Fruit fly (Drosophila melanogaster) whole organism, embryonic: ENCODE results near the gene spz5.
A peak's percentile ranks its signal among the peaks of the same experiment; 100 is the strongest.

ENCODE experiments used
- Ada2b ChIP-seq: fragments of 200-800 bp; sonication (Bioruptor generic); IDR thresholded peaks from 2 replicates; pipeline ENCODE4 v1.3.6; 2022; ENCODE audit warnings: missing biosample characterization, missing genetic modification characterization
- B-H2 ChIP-seq: fragments of 200-800 bp; sonication (Bioruptor generic); optimal IDR thresholded peaks from 2 replicates; lab custom pipeline; 2018; ENCODE audit warnings: missing biosample characterization, mild to moderate bottlenecking, missing genetic modification characterization
- CG10267 ChIP-seq: fragments of 200-800 bp; sonication (Bioruptor generic); optimal IDR thresholded peaks from 2 replicates; lab custom pipeline; 2018; ENCODE audit warnings: missing biosample characterization, mild to moderate bottlenecking, missing genetic modification characterization, moderate library complexity
- CG10654 ChIP-seq: fragments of 200-800 bp; sonication (Bioruptor generic); optimal IDR thresholded peaks from 2 replicates; lab custom pipeline; 2016; ENCODE audit warnings: missing biosample characterization, missing genetic modification characterization
- CG10979 ChIP-seq: fragments of 200-800 bp; sonication (Bioruptor generic); optimal IDR thresholded peaks from 2 replicates; lab custom pipeline; 2018; ENCODE audit warnings: missing biosample characterization, mild to moderate bottlenecking, missing genetic modification characterization, moderate library complexity
- CG11093 ChIP-seq: fragments of 200-800 bp; sonication (Bioruptor generic); IDR thresholded peaks from 3 replicates; pipeline ENCODE4 v1.3.6; 2022; ENCODE audit warnings: missing biosample characterization, missing genetic modification characterization
- CG11695 ChIP-seq: fragments of 200-800 bp; sonication (Bioruptor generic); IDR thresholded peaks from 3 replicates; pipeline ENCODE4 v1.3.6; 2022; ENCODE audit warnings: missing biosample characterization, missing genetic modification characterization
- CG14014 ChIP-seq: fragments of 200-800 bp; sonication (Bioruptor generic); IDR thresholded peaks from 2 replicates; pipeline ENCODE4 v1.3.6; 2022; ENCODE audit warnings: missing biosample characterization, missing genetic modification characterization
- CG1603 ChIP-seq: fragments of 200-800 bp; sonication (Bioruptor generic); optimal IDR thresholded peaks from 2 replicates; lab custom pipeline; 2019; ENCODE audit warnings: missing biosample characterization, mild to moderate bottlenecking, missing genetic modification characterization, moderate library complexity
- CG17568 ChIP-seq: fragments of 200-800 bp; sonication (Bioruptor generic); optimal IDR thresholded peaks from 2 replicates; lab custom pipeline; 2018; ENCODE audit warnings: missing biosample characterization, mild to moderate bottlenecking, missing genetic modification characterization, moderate library complexity
- CG17829 ChIP-seq: fragments of 200-800 bp; optimal IDR thresholded peaks from 2 replicates; lab custom pipeline; 2019; ENCODE audit warnings: missing biosample characterization, mild to moderate bottlenecking, missing genetic modification characterization, moderate library complexity
- CG18262 ChIP-seq: fragments of 200-800 bp; optimal IDR thresholded peaks from 3 replicates; lab custom pipeline; 2019; ENCODE audit warnings: missing biosample characterization, mild to moderate bottlenecking, missing genetic modification characterization, moderate library complexity
- CG31441 ChIP-seq: fragments of 200-800 bp; sonication (Bioruptor generic); IDR thresholded peaks from 2 replicates; pipeline ENCODE4 v1.3.6; 2022; ENCODE audit warnings: missing biosample characterization, missing genetic modification characterization
- CG32772 ChIP-seq: fragments of 200-800 bp; sonication (Bioruptor generic); IDR thresholded peaks from 2 replicates; pipeline ENCODE4 v1.3.6; 2022; ENCODE audit warnings: missing biosample characterization, missing genetic modification characterization
- CG34422 ChIP-seq: fragments of 200-800 bp; sonication (Bioruptor generic); IDR thresholded peaks from 3 replicates; pipeline ENCODE4 v1.3.6; 2022; ENCODE audit warnings: missing biosample characterization, missing genetic modification characterization
- CG4820 ChIP-seq: fragments of 200-800 bp; sonication (Bioruptor generic); optimal IDR thresholded peaks from 3 replicates; lab custom pipeline; 2016; ENCODE audit warnings: missing biosample characterization, missing genetic modification characterization
- CG5245 ChIP-seq: fragments of 200-800 bp; sonication (Bioruptor generic); optimal IDR thresholded peaks from 3 replicates; lab custom pipeline; 2016; ENCODE audit warnings: missing biosample characterization, missing genetic modification characterization
- CG7357 ChIP-seq: fragments of 200-800 bp; sonication (Bioruptor generic); IDR thresholded peaks from 3 replicates; pipeline ENCODE4 v1.3.6; 2022; ENCODE audit warnings: missing biosample characterization, missing genetic modification characterization
- CG9727 ChIP-seq: fragments of 200-800 bp; sonication (Bioruptor generic); optimal IDR thresholded peaks from 3 replicates; lab custom pipeline; 2017; ENCODE audit warnings: missing biosample characterization, mild to moderate bottlenecking, missing genetic modification characterization
- CTCF ChIP-seq: fragments of 200-800 bp; sonication (Bioruptor generic); optimal IDR thresholded peaks from 2 replicates; lab custom pipeline; 2017; ENCODE audit warnings: missing biosample characterization, mild to moderate bottlenecking, missing genetic modification characterization, moderate library complexity
- D ChIP-seq, 2 experiments: fragments of 200-800 bp in 1 of 2; fragments of >200 bp in 1 of 2; sonication (Bioruptor generic) in 1 of 2; optimal IDR thresholded peaks; 2 replicates in 1 of 2; 3 replicates in 1 of 2; lab custom pipeline; 2017; ENCODE audit warnings: mild to moderate bottlenecking in 1 of 2, missing biosample characterization in 1 of 2, missing genetic modification characterization in 1 of 2, missing genetic modification reagents in 1 of 2
- Drgx ChIP-seq: fragments of 200-800 bp; sonication (Bioruptor generic); IDR thresholded peaks from 2 replicates; pipeline ENCODE4 v1.3.6; 2022; ENCODE audit warnings: missing biosample characterization, missing genetic modification characterization
- E2f1 ChIP-seq: fragments of 200-800 bp; sonication (Bioruptor generic); IDR thresholded peaks from 2 replicates; pipeline ENCODE4 v1.3.6; 2022; ENCODE audit warnings: missing biosample characterization, missing genetic modification characterization
- Ets97D ChIP-seq: fragments of 200-800 bp; sonication (Bioruptor generic); optimal IDR thresholded peaks from 3 replicates; lab custom pipeline; 2016; ENCODE audit warnings: missing biosample characterization, missing genetic modification characterization
- Gug ChIP-seq: fragments of 200-800 bp; sonication (Bioruptor generic); IDR thresholded peaks from 4 replicates; pipeline ENCODE4 v1.3.6; 2022; ENCODE audit warnings: missing biosample characterization, missing genetic modification characterization
- Ptx1 ChIP-seq: fragments of 200-800 bp; sonication (Bioruptor generic); IDR thresholded peaks from 2 replicates; pipeline ENCODE4 v1.3.6; 2022; ENCODE audit warnings: missing biosample characterization, missing genetic modification characterization
- Xrp1 ChIP-seq: fragments of 200-800 bp; sonication (Bioruptor generic); IDR thresholded peaks from 2 replicates; pipeline ENCODE4 v1.3.6; 2022; ENCODE audit warnings: missing biosample characterization, missing genetic modification characterization
- amos ChIP-seq: fragments of 200-800 bp; sonication (Bioruptor generic); IDR thresholded peaks from 2 replicates; pipeline ENCODE4 v1.3.6; 2022; ENCODE audit warnings: missing biosample characterization, missing genetic modification characterization; ENCODE audit not compliant: partially characterized antibody
- ase ChIP-seq: fragments of 200-800 bp; sonication (Bioruptor generic); IDR thresholded peaks from 3 replicates; pipeline ENCODE4 v1.3.6; 2022; ENCODE audit warnings: missing biosample characterization, missing genetic modification characterization
- croc ChIP-seq: fragments of 200-800 bp; sonication (Bioruptor generic); conservative IDR thresholded peaks from 3 replicates; pipeline ENCODE4 v1.3.6; 2022; ENCODE audit warnings: missing biosample characterization, missing genetic modification characterization
- dmrt99B ChIP-seq: fragments of 200-800 bp; sonication (Bioruptor generic); optimal IDR thresholded peaks from 2 replicates; lab custom pipeline; 2018; ENCODE audit warnings: missing biosample characterization, mild to moderate bottlenecking, missing genetic modification characterization, moderate library complexity
- fd96Cb ChIP-seq: fragments of 200-800 bp; sonication (Bioruptor generic); optimal IDR thresholded peaks from 2 replicates; lab custom pipeline; 2018; ENCODE audit warnings: missing biosample characterization, mild to moderate bottlenecking, missing genetic modification characterization, moderate library complexity
- gem ChIP-seq: fragments of 200-800 bp; sonication (Bioruptor generic); optimal IDR thresholded peaks from 2 replicates; lab custom pipeline; 2019; ENCODE audit warnings: missing biosample characterization, mild to moderate bottlenecking, missing genetic modification characterization, moderate library complexity
- h ChIP-seq: fragments of >200 bp; optimal IDR thresholded peaks from 2 replicates; lab custom pipeline; 2017
- jing ChIP-seq: fragments of 200-800 bp; sonication (Bioruptor generic); optimal IDR thresholded peaks from 2 replicates; lab custom pipeline; 2018; ENCODE audit warnings: missing biosample characterization, mild to moderate bottlenecking, missing genetic modification characterization
- lab ChIP-seq: fragments of 200-800 bp; sonication (Bioruptor generic); optimal IDR thresholded peaks from 3 replicates; lab custom pipeline; 2017; ENCODE audit warnings: missing biosample characterization, missing genetic modification characterization, mild to moderate bottlenecking, moderate library complexity, missing genetic modification reagents
- lmd ChIP-seq: fragments of 200-800 bp; sonication (Bioruptor generic); IDR thresholded peaks from 2 replicates; pipeline ENCODE4 v1.3.6; 2022; ENCODE audit warnings: missing biosample characterization, missing genetic modification characterization
- lov ChIP-seq, 2 experiments: fragments of 200-800 bp in 1 of 2; fragments of >200 bp in 1 of 2; sonication (Bioruptor generic) in 1 of 2; IDR thresholded peaks in 1 of 2; optimal IDR thresholded peaks in 1 of 2; 2 replicates in 1 of 2; 3 replicates in 1 of 2; pipeline versions ENCODE4 v1.3.6 to Lab custom; 2017 to 2022; ENCODE audit warnings: missing biosample characterization in 1 of 2, missing genetic modification characterization in 1 of 2
- onecut ChIP-seq: fragments of 200-800 bp; sonication (Bioruptor generic); IDR thresholded peaks from 2 replicates; pipeline ENCODE4 v1.3.6; 2022; ENCODE audit warnings: missing biosample characterization, missing genetic modification characterization
- pan ChIP-seq, 4 experiments: fragments of >200 bp in 3 of 4; fragments of 200-800 bp in 1 of 4; sonication (Bioruptor generic) in 1 of 4; optimal IDR thresholded peaks in 3 of 4; IDR thresholded peaks in 1 of 4; 2 replicates each; pipeline versions ENCODE4 v1.3.6 to Lab custom; 2017 to 2022; ENCODE audit warnings: missing biosample characterization in 2 of 4, missing genetic modification characterization in 2 of 4, mixed read lengths in 1 of 4
- peb ChIP-seq: fragments of 200-800 bp; sonication (Bioruptor generic); IDR thresholded peaks from 2 replicates; pipeline ENCODE4 v1.3.6; 2022; ENCODE audit warnings: missing biosample characterization, missing genetic modification characterization
- pita ChIP-seq: fragments of 200-800 bp; sonication (Bioruptor generic); optimal IDR thresholded peaks from 2 replicates; lab custom pipeline; 2017; ENCODE audit warnings: missing biosample characterization, mild to moderate bottlenecking, missing genetic modification characterization
- pnt ChIP-seq: fragments of 200-800 bp; sonication (Bioruptor generic); optimal IDR thresholded peaks from 3 replicates; lab custom pipeline; 2016; ENCODE audit warnings: missing biosample characterization, missing genetic modification characterization
- prd ChIP-seq, 3 experiments: fragments of >200 bp in 2 of 3; fragments of 200-800 bp in 1 of 3; sonication (Bioruptor generic) in 1 of 3; optimal IDR thresholded peaks in 2 of 3; IDR thresholded peaks in 1 of 3; 2 replicates in 2 of 3; 3 replicates in 1 of 3; pipeline versions ENCODE4 v1.3.6 to Lab custom; 2017 to 2022; ENCODE audit warnings: missing biosample characterization in 1 of 3, missing genetic modification characterization in 1 of 3
- pum ChIP-seq: fragments of 200-800 bp; sonication (Bioruptor generic); optimal IDR thresholded peaks from 2 replicates; lab custom pipeline; 2016; ENCODE audit warnings: missing biosample characterization, missing genetic modification characterization
- row ChIP-seq: fragments of 200-800 bp; sonication (Bioruptor generic); IDR thresholded peaks from 3 replicates; pipeline ENCODE4 v1.3.6; 2022; ENCODE audit warnings: missing biosample characterization, missing genetic modification characterization
- stc ChIP-seq: fragments of 200-800 bp; sonication (Bioruptor generic); IDR thresholded peaks from 2 replicates; pipeline ENCODE4 v1.3.6; 2022; ENCODE audit warnings: missing biosample characterization, missing genetic modification characterization
- usp ChIP-seq: fragments of >200 bp; optimal IDR thresholded peaks from 2 replicates; lab custom pipeline; 2017; ENCODE audit warnings: missing biosample characterization, missing genetic modification characterization
- vvl ChIP-seq: fragments of 200-800 bp; sonication (Bioruptor generic); IDR thresholded peaks from 2 replicates; pipeline ENCODE4 v1.3.6; 2022; ENCODE audit warnings: missing biosample characterization, missing genetic modification characterization
- zfh1 ChIP-seq: fragments of 200-800 bp; sonication (Bioruptor generic); IDR thresholded peaks from 3 replicates; pipeline ENCODE4 v1.3.6; 2022; ENCODE audit warnings: missing biosample characterization, missing genetic modification characterization

Gene spz5

dm6 chr3L:2879827-2880131, 12.2 kb downstream of the spz5 start (continued):
- peak; percentile 69 for TF ChIP-seq Xrp1
- TF ChIP-seq zfh1 (GFP tag; lab: Robert Waterston, UW): peak; percentile 67
- no peak for TF ChIP-seq prd (optimal IDR thresholded peaks at IDR 0.05; lab: Kevin White, UChicago)
- TF ChIP-seq prd (GFP tag; IDR thresholded peaks at IDR 0.05; lab: Robert Waterston, UW): peak; percentile 66; the same call in 2 of the 3 replicates
- no peak for TF ChIP-seq CG14014 (GFP tag; lab: Robert Waterston, UW)
- peak; percentile 40 for TF ChIP-seq onecut (GFP tag; lab: Robert Waterston, UW)
- TF ChIP-seq amos (GFP tag; lab: Robert Waterston, UW): no peak
- TF ChIP-seq CG32772 (GFP tag; lab: Robert Waterston, UW): peak; percentile 62
- TF ChIP-seq CG10979 (tag; lab: Kevin White, UChicago): peak; percentile 68
- TF ChIP-seq Ada2b (GFP tag; lab: Robert Waterston, UW): peak; percentile 50; the same call in 1 of the 2 replicates
- TF ChIP-seq Gug (GFP tag; lab: Robert Waterston, UW): peak; percentile 42; the same call in 2 of the 4 replicates
- TF ChIP-seq CG17829: peak; percentile 46
- no peak for TF ChIP-seq D (optimal IDR thresholded peaks at IDR 0.05; lab: Kevin White, UChicago)
- peak; percentile 70 for TF ChIP-seq D (GFP tag; optimal IDR thresholded peaks at IDR 0.05; lab: Kevin White, UChicago)
- 0 out of 3 replicates have a peak, but pooled peaks have one; percentile 15 for TF ChIP-seq CG11093 (GFP tag; lab: Robert Waterston, UW)
- no peak for TF ChIP-seq lov (optimal IDR thresholded peaks at IDR 0.05; lab: Kevin White, UChicago)
- 0 out of 3 replicates have a peak, but pooled peaks have one; percentile 38 for TF ChIP-seq lov (GFP tag; IDR thresholded peaks at IDR 0.05; lab: Robert Waterston, UW)
- peak; percentile 22 for TF ChIP-seq gem (tag; lab: Kevin White, UChicago)
- TF ChIP-seq dmrt99B (tag; lab: Kevin White, UChicago): peak; percentile 31
- peak; percentile 42 for TF ChIP-seq croc (GFP tag; lab: Robert Waterston, UW)
- TF ChIP-seq CG31441 (GFP tag; lab: Robert Waterston, UW): peak; percentile 44; the same call in 1 of the 2 replicates
- no peak for TF ChIP-seq h (lab: Kevin White, UChicago)
- peak; percentile 8 for TF ChIP-seq CG10654 (GFP tag; lab: Kevin White, UChicago)
- TF ChIP-seq ase (GFP tag; lab: Robert Waterston, UW): peak; percentile 37; the same call in 1 of the 3 replicates
- peak; percentile 6 for TF ChIP-seq CTCF (GFP tag; lab: Kevin White, UChicago)
- TF ChIP-seq CG34422: 0 out of 3 replicates have a peak, but pooled peaks have one; percentile 32
- TF ChIP-seq Ets97D (GFP tag; lab: Kevin White, UChicago): no peak
- peak; percentile 0 for TF ChIP-seq CG10267 (tag; lab: Kevin White, UChicago)
- TF ChIP-seq row (GFP tag; lab: Robert Waterston, UW): 0 out of 3 replicates have a peak, but pooled peaks have one; percentile 24
- TF ChIP-seq CG11695 (GFP tag; lab: Robert Waterston, UW): 0 out of 3 replicates have a peak, but pooled peaks have one; percentile 37
- peak; percentile 3 for TF ChIP-seq pnt (GFP tag; lab: Kevin White, UChicago)
- peak; percentile 41; the same call in 1 of the 2 replicates for TF ChIP-seq Ptx1 (GFP tag; lab: Robert Waterston, UW)
- TF ChIP-seq CG9727: peak; percentile 25
- TF ChIP-seq B-H2: no peak
- peak; percentile 72 for TF ChIP-seq lmd
- TF ChIP-seq jing: no peak
- no peak for TF ChIP-seq pita (GFP tag; lab: Kevin White, UChicago)
- TF ChIP-seq peb: peak; percentile 33; the same call in 1 of the 2 replicates
- TF ChIP-seq stc: 0 out of 2 replicates have a peak, but pooled peaks have one; percentile 19
- TF ChIP-seq Drgx: peak; percentile 87
- peak; percentile 56 for TF ChIP-seq fd96Cb (tag; lab: Kevin White, UChicago)
- TF ChIP-seq lab: peak; percentile 28
- TF ChIP-seq usp (GFP tag; lab: Kevin White, UChicago): no peak
- peak; percentile 0 for TF ChIP-seq pum (GFP tag; lab: Kevin White, UChicago)
- TF ChIP-seq CG1603 (tag; lab: Kevin White, UChicago): peak; percentile 36
- TF ChIP-seq vvl (GFP tag; lab: Robert Waterston, UW): peak; percentile 66
- TF ChIP-seq CG7357 (GFP tag; lab: Robert Waterston, UW): peak; percentile 27; the same call in 1 of the 3 replicates
- no peak for TF ChIP-seq pan (optimal IDR thresholded peaks at IDR 0.05; lab: Kevin White, UChicago)
- TF ChIP-seq pan (GFP tag; optimal IDR thresholded peaks at IDR 0.05 in 1 of 2, IDR thresholded peaks at IDR 0.05 in 1 of 2): peak in 1 of 2 experiments; percentile 56
- peak; percentile 69 for TF ChIP-seq CG18262 (tag; lab: Kevin White, UChicago)
- TF ChIP-seq CG4820: peak; percentile 13
- TF ChIP-seq E2f1 (GFP tag; lab: Robert Waterston, UW): peak; percentile 33
- no peak for TF ChIP-seq CG17568 (GFP tag; lab: Kevin White, UChicago)
- TF ChIP-seq CG5245 (GFP tag; lab: Kevin White, UChicago): peak; percentile 24
